Worm (Caenorhabditis elegans): ENCODE data around the gene T08G5.15.

Gene T08G5.15

DNA sequence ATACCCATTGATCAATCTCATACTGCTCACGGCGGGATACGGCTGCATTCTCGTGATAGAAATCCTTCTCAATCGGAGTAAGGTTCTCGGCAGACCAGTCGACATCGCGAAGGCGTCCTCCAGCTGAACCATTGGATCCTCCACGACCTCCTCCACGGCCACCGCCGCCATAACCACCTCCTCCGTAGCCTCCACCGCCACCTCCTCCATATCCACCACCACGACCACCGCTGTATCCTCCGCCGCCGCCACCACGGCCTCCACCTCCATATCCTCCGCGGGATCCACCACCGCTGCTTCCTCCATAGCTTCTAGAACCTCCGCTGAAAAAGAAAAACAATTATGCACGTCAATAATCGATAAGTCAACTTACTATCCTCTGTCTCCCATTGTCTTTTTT lies 11.5 kb downstream of the T08G5.15 start:
- TF ChIP-seq alr-1 (tag; optimal IDR thresholded peaks at IDR 0.05), result no peak
- no peak for TF ChIP-seq crh-2 (tag; optimal IDR thresholded peaks at IDR 0.05)
- no peak for TF ChIP-seq nhr-6 (tag; optimal IDR thresholded peaks at IDR 0.05)
- no peak for TF ChIP-seq ceh-16 (tag; optimal IDR thresholded peaks at IDR 0.05)
- TF ChIP-seq ztf-4 (tag; optimal IDR thresholded peaks at IDR 0.05), result no peak
- TF ChIP-seq nhr-237 (tag; optimal IDR thresholded peaks at IDR 0.05), result no peak
- no peak for TF ChIP-seq lin-13 (GFP tag; optimal IDR thresholded peaks at IDR 0.05)
- no peak for TF ChIP-seq nhr-77 (tag; optimal IDR thresholded peaks at IDR 0.05)
- no peak for TF ChIP-seq unc-39 (tag; optimal IDR thresholded peaks at IDR 0.05)
- TF ChIP-seq ceh-82 (tag; optimal IDR thresholded peaks at IDR 0.05), result no peak

DNA sequence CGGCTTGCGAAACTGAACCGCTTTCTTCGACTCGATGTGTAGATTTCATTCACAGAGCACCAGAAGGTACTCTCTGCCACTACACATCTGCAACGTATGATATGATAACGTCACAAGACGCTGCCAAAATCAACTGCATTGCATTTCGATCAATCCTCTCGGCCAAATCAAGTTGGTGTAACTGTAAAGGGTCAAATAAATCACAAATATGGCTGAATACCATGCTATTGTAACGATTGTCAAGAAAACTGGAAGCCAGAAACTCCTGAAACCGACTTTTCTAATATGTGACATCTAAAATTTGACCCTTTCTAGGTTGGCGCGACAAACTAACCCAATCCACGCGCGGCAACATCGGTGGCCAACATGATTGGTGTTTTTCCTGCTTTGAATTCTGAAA lies 13.0 kb downstream of the T08G5.15 start:
- TF ChIP-seq alr-1 (tag; optimal IDR thresholded peaks at IDR 0.05) (no peak), unc-39 (tag; optimal IDR thresholded peaks at IDR 0.05) (no peak), nhr-10 (tag; optimal IDR thresholded peaks at IDR 0.05) (no peak), mab-5 (tag; optimal IDR thresholded peaks at IDR 0.05) (no peak), ZK546.5 (tag; optimal IDR thresholded peaks at IDR 0.05) (no peak), zag-1 (tag; optimal IDR thresholded peaks at IDR 0.05) (no peak), mbf-1 (tag; optimal IDR thresholded peaks at IDR 0.05) (no peak), nhr-77 (tag; optimal IDR thresholded peaks at IDR 0.05) (no peak), elt-3 (tag; optimal IDR thresholded peaks at IDR 0.05) (no peak), ceh-82 (tag; optimal IDR thresholded peaks at IDR 0.05) (no peak), nhr-237 (tag; optimal IDR thresholded peaks at IDR 0.05) (no peak), Y55F3AM.14 (GFP tag; optimal IDR thresholded peaks at IDR 0.05) (no peak), egl-27 (tag; optimal IDR thresholded peaks at IDR 0.05) (no peak), crh-2 (tag; optimal IDR thresholded peaks at IDR 0.05) (no peak), sem-4 (tag; optimal IDR thresholded peaks at IDR 0.05) (no peak), fos-1 (tag; optimal IDR thresholded peaks at IDR 0.05) (no peak), elt-1 (tag; optimal IDR thresholded peaks at IDR 0.05) (no peak)

DNA sequence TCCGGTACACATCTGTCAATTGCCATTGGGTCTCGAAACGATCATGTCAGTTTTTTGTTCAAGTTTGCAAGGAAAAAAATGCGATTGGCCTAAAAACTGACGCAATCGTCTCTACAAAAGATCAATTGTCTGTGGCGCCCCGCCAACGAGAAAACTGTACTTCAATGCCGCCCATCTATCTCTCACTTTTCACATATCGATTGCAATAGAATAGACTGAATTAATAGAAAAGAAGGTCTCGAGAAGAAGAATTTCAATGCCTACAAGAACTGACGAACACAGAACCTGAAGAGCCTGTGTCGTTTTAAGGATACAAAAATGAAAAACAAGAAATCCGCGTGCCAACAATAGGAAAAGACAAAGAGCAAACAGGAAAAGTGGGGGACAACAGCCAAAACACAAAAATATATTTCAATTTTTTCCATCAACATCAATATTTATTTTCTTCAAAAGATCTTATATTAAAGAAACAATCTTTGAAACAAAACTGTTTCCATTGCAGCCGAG lies 14.6 kb downstream of the T08G5.15 start:
- no peak for TF ChIP-seq C34F6.9 (tag; optimal IDR thresholded peaks at IDR 0.05)
- TF ChIP-seq snpc-4 (tag; optimal IDR thresholded peaks at IDR 0.05), result no peak
- TF ChIP-seq fos-1 (tag; optimal IDR thresholded peaks at IDR 0.05), result peak; percentile 22
- no peak for TF ChIP-seq R02D3.7 (tag; optimal IDR thresholded peaks at IDR 0.05)
- no peak for TF ChIP-seq ZK546.5 (tag; optimal IDR thresholded peaks at IDR 0.05)
- TF ChIP-seq nhr-129 (tag; optimal IDR thresholded peaks at IDR 0.05), result peak; percentile 64
- peak; percentile 18 for TF ChIP-seq ama-1 (optimal IDR thresholded peaks at IDR 0.05)
- TF ChIP-seq nhr-6 (tag; optimal IDR thresholded peaks at IDR 0.05), result no peak
- TF ChIP-seq sma-3 (GFP tag; optimal IDR thresholded peaks at IDR 0.05), result peak; percentile 19
- TF ChIP-seq nhr-21 (tag; optimal IDR thresholded peaks at IDR 0.05), result no peak
- TF ChIP-seq lin-39 (tag; optimal IDR thresholded peaks at IDR 0.05), result no peak
- peak; percentile 16 for TF ChIP-seq sma-9 (GFP tag; optimal IDR thresholded peaks at IDR 0.05)
- TF ChIP-seq sma-9 (tag; optimal IDR thresholded peaks at IDR 0.05), result no peak
- TF ChIP-seq crh-2 (tag; optimal IDR thresholded peaks at IDR 0.05), result peak; percentile 28
- TF ChIP-seq lsy-2 (tag; optimal IDR thresholded peaks at IDR 0.05), result peak in 1 of 2 experiments; percentile 45

DNA sequence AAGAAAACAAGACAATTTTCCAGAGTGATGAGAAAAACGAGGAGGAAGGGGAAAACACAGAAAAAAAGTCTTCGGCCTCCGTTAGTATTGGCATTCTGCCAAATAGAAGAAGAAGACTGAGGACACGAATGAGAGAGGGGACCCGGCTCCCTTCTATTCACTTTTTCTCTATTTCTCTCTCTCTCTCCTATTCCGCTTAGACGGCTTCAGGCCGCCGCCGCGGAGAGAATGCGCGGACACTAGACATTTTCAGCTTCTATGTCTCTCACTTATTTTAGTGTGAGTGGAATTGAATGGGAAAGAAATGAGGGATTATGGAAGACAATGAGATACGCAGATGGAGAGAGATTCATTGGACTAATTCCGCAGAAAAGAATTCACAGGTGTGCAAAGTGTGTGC lies 16.2 kb downstream of the T08G5.15 start:
- TF ChIP-seq lsy-2 (tag; optimal IDR thresholded peaks at IDR 0.05) (peak in 1 of 2 experiments; percentile 22), C34F6.9 (tag; optimal IDR thresholded peaks at IDR 0.05) (peak; percentile 46), unc-55 (GFP tag; optimal IDR thresholded peaks at IDR 0.05) (peak; percentile 85), sma-9 (GFP tag; optimal IDR thresholded peaks at IDR 0.05) (peak; percentile 8), sma-9 (tag; optimal IDR thresholded peaks at IDR 0.05) (no peak), nhr-129 (tag; optimal IDR thresholded peaks at IDR 0.05) (peak; percentile 13), alr-1 (tag; optimal IDR thresholded peaks at IDR 0.05) (no peak), lin-11 (tag; optimal IDR thresholded peaks at IDR 0.05) (peak; percentile 5), sma-3 (GFP tag; optimal IDR thresholded peaks at IDR 0.05) (no peak)

DNA sequence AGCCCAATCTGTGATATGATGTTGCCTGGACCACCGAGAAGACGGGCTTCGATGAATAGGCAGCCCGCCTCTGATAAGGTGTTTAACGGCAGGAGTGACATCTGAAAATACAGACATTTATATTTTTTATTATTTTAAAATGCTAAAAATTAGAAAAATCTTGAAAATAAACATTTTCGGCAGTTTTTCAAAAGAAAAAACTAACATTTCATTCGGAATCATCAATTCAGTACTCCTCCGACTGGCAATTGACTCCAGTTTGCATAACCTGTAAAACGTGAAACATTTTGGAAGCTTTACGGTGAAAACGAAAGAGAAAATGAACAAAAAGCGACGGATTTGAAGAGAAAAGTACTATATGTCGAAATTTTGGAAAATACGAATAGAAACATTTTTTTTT lies 17.2 kb downstream of the T08G5.15 start, which contains the start of gene ric-7:
Gene ric-7 (minus strand): TSS at position 101 of the 400 bp plus-strand sequence.
- TF ChIP-seq ama-1 (optimal IDR thresholded peaks at IDR 0.05), result no peak
- no peak for TF ChIP-seq egl-27 (tag; optimal IDR thresholded peaks at IDR 0.05)
